Fruit fly (Drosophila melanogaster) whole organism, prepupa: ENCODE data around the gene Cht7.
A peak's percentile ranks its signal among the peaks of the same experiment; 100 is the strongest.

Experiments
- Blimp-1 ChIP-seq: fragments of 200-800 bp; sonication (Bioruptor generic); optimal IDR thresholded peaks from 3 replicates; lab custom pipeline; 2017; ENCODE audit warnings: missing biosample characterization, missing genetic modification characterization, mild to moderate bottlenecking, moderate library complexity, missing genetic modification reagents
- CG10631 ChIP-seq: fragments of 200-800 bp; sonication (Bioruptor generic); optimal IDR thresholded peaks from 2 replicates; lab custom pipeline; 2016; ENCODE audit warnings: missing biosample characterization, missing genetic modification characterization
- CG10669 ChIP-seq: fragments of 200-800 bp; sonication (Bioruptor generic); optimal IDR thresholded peaks from 3 replicates; lab custom pipeline; 2018; ENCODE audit warnings: missing biosample characterization, mild to moderate bottlenecking, missing genetic modification characterization, moderate library complexity
- CG11762 ChIP-seq: fragments of 200-800 bp; sonication (Bioruptor generic); optimal IDR thresholded peaks from 3 replicates; lab custom pipeline; 2016; ENCODE audit warnings: missing biosample characterization, missing genetic modification characterization; ENCODE audit not compliant: insufficient read depth
- CG15336 ChIP-seq: fragments of 200-800 bp; sonication (Bioruptor generic); IDR thresholded peaks from 2 replicates; pipeline ENCODE4 v1.3.6; 2022; ENCODE audit warnings: missing biosample characterization, missing genetic modification characterization
- CG1621 ChIP-seq: fragments of 200-800 bp; sonication (Bioruptor generic); optimal IDR thresholded peaks from 3 replicates; lab custom pipeline; 2018; ENCODE audit warnings: missing biosample characterization, mild to moderate bottlenecking, missing genetic modification characterization
- CG3032 ChIP-seq: fragments of 200-800 bp; optimal IDR thresholded peaks from 2 replicates; lab custom pipeline; 2019; ENCODE audit warnings: missing biosample characterization, mild to moderate bottlenecking, missing genetic modification characterization, moderate library complexity
- CG32006 ChIP-seq: fragments of 200-800 bp; sonication (Bioruptor generic); optimal IDR thresholded peaks from 3 replicates; lab custom pipeline; 2017; ENCODE audit warnings: missing biosample characterization, mild to moderate bottlenecking, missing genetic modification characterization
- CG3919 ChIP-seq: fragments of 200-800 bp; sonication (Bioruptor generic); optimal IDR thresholded peaks from 3 replicates; lab custom pipeline; 2016; ENCODE audit warnings: missing biosample characterization, missing genetic modification characterization
- CG4318 ChIP-seq: fragments of 200-800 bp; sonication (Bioruptor generic); optimal IDR thresholded peaks from 3 replicates; lab custom pipeline; 2017; ENCODE audit warnings: missing biosample characterization, mild to moderate bottlenecking, missing genetic modification characterization
- CG6163 ChIP-seq: fragments of 200-800 bp; sonication (Bioruptor generic); IDR thresholded peaks from 3 replicates; pipeline ENCODE4 v1.3.6; 2022; ENCODE audit warnings: missing biosample characterization, missing genetic modification characterization
- CG6276 ChIP-seq: fragments of 200-800 bp; sonication (Bioruptor generic); optimal IDR thresholded peaks from 2 replicates; lab custom pipeline; 2017; ENCODE audit warnings: missing biosample characterization, mild to moderate bottlenecking, missing genetic modification characterization
- CG6808 ChIP-seq: fragments of 200-800 bp; sonication (Bioruptor generic); optimal IDR thresholded peaks from 3 replicates; lab custom pipeline; 2017; ENCODE audit warnings: missing biosample characterization, missing genetic modification characterization, mild to moderate bottlenecking, moderate library complexity, missing genetic modification reagents
- CG6854 ChIP-seq: fragments of 200-800 bp; sonication (Bioruptor generic); optimal IDR thresholded peaks from 2 replicates; lab custom pipeline; 2017; ENCODE audit warnings: missing biosample characterization, mild to moderate bottlenecking, missing genetic modification characterization
- CG8119 ChIP-seq: fragments of 200-800 bp; sonication (Bioruptor generic); IDR thresholded peaks from 3 replicates; pipeline ENCODE4 v1.3.6; 2022; ENCODE audit warnings: missing biosample characterization, missing genetic modification characterization
- CG8632 ChIP-seq: fragments of 200-800 bp; sonication (Bioruptor generic); optimal IDR thresholded peaks from 3 replicates; lab custom pipeline; 2016; ENCODE audit warnings: missing biosample characterization, missing genetic modification characterization
- Eip75B ChIP-seq: fragments of 200-800 bp; sonication (Bioruptor generic); optimal IDR thresholded peaks from 3 replicates; lab custom pipeline; 2016; ENCODE audit warnings: missing biosample characterization, missing genetic modification characterization
- Eip78C ChIP-seq: fragments of 200-800 bp; sonication (Bioruptor generic); peaks from one replicate; lab custom pipeline; 2016; ENCODE audit warnings: missing biosample characterization, missing genetic modification characterization
- Eip93F ChIP-seq: fragments of 200-800 bp; sonication (Bioruptor generic); optimal IDR thresholded peaks from 2 replicates; lab custom pipeline; 2016; ENCODE audit warnings: missing biosample characterization, mild to moderate bottlenecking, missing genetic modification characterization
- Ets96B ChIP-seq: fragments of 200-800 bp; optimal IDR thresholded peaks from 2 replicates; lab custom pipeline; 2019; ENCODE audit warnings: missing biosample characterization, mild to moderate bottlenecking, missing genetic modification characterization, moderate library complexity
- Hr4 ChIP-seq: fragments of 200-800 bp; sonication (Bioruptor generic); optimal IDR thresholded peaks from 3 replicates; lab custom pipeline; 2016; ENCODE audit warnings: missing biosample characterization, missing genetic modification characterization
- Lpt ChIP-seq: fragments of 200-800 bp; sonication (Bioruptor generic); optimal IDR thresholded peaks from 3 replicates; lab custom pipeline; 2016; ENCODE audit warnings: missing biosample characterization, missing genetic modification characterization
- OdsH ChIP-seq: fragments of 200-800 bp; sonication (Bioruptor generic); optimal IDR thresholded peaks from 3 replicates; lab custom pipeline; 2016; ENCODE audit warnings: missing biosample characterization, missing genetic modification characterization
- Sox14 ChIP-seq: fragments of 200-800 bp; sonication (Bioruptor generic); optimal IDR thresholded peaks from 3 replicates; lab custom pipeline; 2016; ENCODE audit warnings: missing biosample characterization, missing genetic modification characterization
- achi ChIP-seq: fragments of 200-800 bp; sonication (Bioruptor generic); optimal IDR thresholded peaks from 3 replicates; lab custom pipeline; 2016; ENCODE audit warnings: missing biosample characterization, missing genetic modification characterization
- acj6 ChIP-seq: fragments of 200-800 bp; sonication (Bioruptor generic); optimal IDR thresholded peaks from 3 replicates; lab custom pipeline; 2016; ENCODE audit warnings: missing biosample characterization, missing genetic modification characterization
- dsx ChIP-seq: fragments of 200-800 bp; optimal IDR thresholded peaks from 3 replicates; lab custom pipeline; 2019; ENCODE audit warnings: missing biosample characterization, mild to moderate bottlenecking, missing genetic modification characterization, moderate library complexity; ENCODE audit not compliant: poor library complexity, severe bottlenecking
- eg ChIP-seq: fragments of 200-800 bp; sonication (Bioruptor generic); IDR thresholded peaks from 3 replicates; pipeline ENCODE4 v1.3.6; 2022; ENCODE audit warnings: missing biosample characterization, missing genetic modification characterization
- esn ChIP-seq: fragments of 200-800 bp; sonication (Bioruptor generic); optimal IDR thresholded peaks from 2 replicates; lab custom pipeline; 2016; ENCODE audit warnings: missing biosample characterization, mild to moderate bottlenecking, missing genetic modification characterization, moderate library complexity
- fd59A ChIP-seq: fragments of 200-800 bp; sonication (Bioruptor generic); optimal IDR thresholded peaks from 2 replicates; lab custom pipeline; 2017; ENCODE audit warnings: missing biosample characterization, mild to moderate bottlenecking, missing genetic modification characterization, missing genetic modification reagents
- fd85E ChIP-seq: fragments of 200-800 bp; sonication (Bioruptor generic); optimal IDR thresholded peaks from 3 replicates; lab custom pipeline; 2016; ENCODE audit warnings: missing biosample characterization, missing genetic modification characterization
- fkh ChIP-seq: fragments of 200-800 bp; sonication (Bioruptor generic); optimal IDR thresholded peaks from 3 replicates; lab custom pipeline; 2017; ENCODE audit warnings: missing biosample characterization, mild to moderate bottlenecking, missing genetic modification characterization, moderate library complexity
- net ChIP-seq: fragments of 200-800 bp; sonication (Bioruptor generic); optimal IDR thresholded peaks from 3 replicates; lab custom pipeline; 2016; ENCODE audit warnings: missing biosample characterization, missing genetic modification characterization
- pdm3 ChIP-seq: fragments of 200-800 bp; sonication (Bioruptor generic); optimal IDR thresholded peaks from 3 replicates; lab custom pipeline; 2016; ENCODE audit warnings: missing biosample characterization, missing genetic modification characterization
- salr ChIP-seq, 2 experiments: fragments of 200-800 bp; sonication (Bioruptor generic); optimal IDR thresholded peaks; 3 replicates each; lab custom pipeline; 2016 to 2018; ENCODE audit warnings: missing biosample characterization in 2 of 2, missing genetic modification characterization in 2 of 2, mild to moderate bottlenecking in 1 of 2
- spab ChIP-seq: fragments of 200-800 bp; sonication (Bioruptor generic); optimal IDR thresholded peaks from 2 replicates; lab custom pipeline; 2017; ENCODE audit warnings: missing biosample characterization, mild to moderate bottlenecking, missing genetic modification characterization, missing genetic modification reagents
- ss ChIP-seq, 2 experiments: fragments of 200-800 bp; sonication (Bioruptor generic); optimal IDR thresholded peaks; 2 replicates in 1 of 2; 3 replicates in 1 of 2; lab custom pipeline; 2017 to 2018; ENCODE audit warnings: mild to moderate bottlenecking in 2 of 2, missing biosample characterization in 2 of 2, missing genetic modification characterization in 2 of 2, moderate library complexity in 1 of 2
- svp ChIP-seq: fragments of 200-800 bp; sonication (Bioruptor generic); peaks from one replicate; lab custom pipeline; 2016; ENCODE audit warnings: missing biosample characterization, missing genetic modification characterization

The Cht7 gene

dm6 chr3L:3106146-3106545, 612 bp downstream of the Cht7 start:
- TF ChIP-seq CG10669 (GFP tag; lab: Kevin White, UChicago) (peak; percentile 61), acj6 (no peak), pdm3 (GFP tag; lab: Kevin White, UChicago) (peak; percentile 6), svp (GFP tag; lab: Kevin White, UChicago) (no peak), Sox14 (peak; percentile 30), CG6163 (GFP tag; lab: Robert Waterston, UW) (0 out of 3 replicates have a peak, but pooled peaks have one; percentile 26), Eip93F (GFP tag; lab: Kevin White, UChicago) (no peak), CG15336 (GFP tag; lab: Robert Waterston, UW) (peak; percentile 51; the same call in 1 of the 2 replicates), Lpt (no peak), dsx (GFP tag; lab: Kevin White, UChicago) (peak; percentile 63), Eip78C (peak; percentile 79), net (peak; percentile 37), Hr4 (GFP tag; lab: Kevin White, UChicago) (peak; percentile 14), Ets96B (tag; lab: Kevin White, UChicago) (peak; percentile 62), CG11762 (GFP tag; lab: Kevin White, UChicago) (peak; percentile 36), CG8119 (GFP tag; lab: Robert Waterston, UW) (0 out of 3 replicates have a peak, but pooled peaks have one; percentile 16), CG8632 (GFP tag; lab: Kevin White, UChicago) (no peak), CG6854 (GFP tag; lab: Kevin White, UChicago) (no peak), CG32006 (peak; percentile 57), spab (GFP tag; lab: Kevin White, UChicago) (peak; percentile 67), ss (GFP tag; optimal IDR thresholded peaks at IDR 0.05; lab: Kevin White, UChicago) (peak; percentile 35 to 61), Eip75B (GFP tag; lab: Kevin White, UChicago) (peak; percentile 33), CG1621 (tag; lab: Kevin White, UChicago) (peak; percentile 44), salr (GFP tag; optimal IDR thresholded peaks at IDR 0.05; lab: Kevin White, UChicago) (peak in 1 of 2 experiments; percentile 18), CG3919 (GFP tag; lab: Kevin White, UChicago) (peak; percentile 1), eg (GFP tag; lab: Robert Waterston, UW) (peak; percentile 10; the same call in 1 of the 3 replicates), CG3032 (peak; percentile 57), CG4318 (peak; percentile 33), CG10631 (GFP tag; lab: Kevin White, UChicago) (peak; percentile 62), OdsH (GFP tag; lab: Kevin White, UChicago) (peak; percentile 40), fd85E (GFP tag; lab: Kevin White, UChicago) (no peak), fd59A (GFP tag; lab: Kevin White, UChicago) (peak; percentile 52), achi (GFP tag; lab: Kevin White, UChicago) (peak; percentile 28), esn (GFP tag; lab: Kevin White, UChicago) (no peak), CG6808 (GFP tag; lab: Kevin White, UChicago) (peak; percentile 71)

- no peak for TF ChIP-seq fkh
- TF ChIP-seq CG6276 (GFP tag; lab: Kevin White, UChicago), result peak; percentile 58
- TF ChIP-seq CG6163 (GFP tag; lab: Robert Waterston, UW), result 0 out of 3 replicates have a peak, but pooled peaks have one; percentile 30
- TF ChIP-seq Blimp-1 (GFP tag; lab: Kevin White, UChicago), result no peak
- peak; percentile 34; the same call in 1 of the 3 replicates for TF ChIP-seq eg (GFP tag; lab: Robert Waterston, UW)
- TF ChIP-seq CG8119 (GFP tag; lab: Robert Waterston, UW), result peak; percentile 53; the same call in 1 of the 3 replicates
Observed at dm6 chr3L:3105531-3105930, 1.2 kb downstream of the Cht7 start.
